Worm (Caenorhabditis elegans): Measurements from ENCODE around the gene C18G1.7.

ce11 chrV:4783313-4783712, 37.9 kb downstream of the C18G1.7 start, which contains the start of gene Y60C6A.1:
- TF ChIP-seq nfya-1 (tag; optimal IDR thresholded peaks at IDR 0.05): no peak
- no peak for TF ChIP-seq pqm-1 (tag; optimal IDR thresholded peaks at IDR 0.05)
- TF ChIP-seq pax-1 (tag; optimal IDR thresholded peaks at IDR 0.05): no peak
- no peak for TF ChIP-seq nhr-11 (tag; optimal IDR thresholded peaks at IDR 0.05)
- TF ChIP-seq ceh-6 (GFP tag; optimal IDR thresholded peaks at IDR 0.05): no peak
- TF ChIP-seq K02D7.2 (tag; optimal IDR thresholded peaks at IDR 0.05): no peak
- no peak for TF ChIP-seq hlh-15 (tag; optimal IDR thresholded peaks at IDR 0.05)
- no peak for TF ChIP-seq ama-1 (optimal IDR thresholded peaks at IDR 0.05)
- TF ChIP-seq ceh-30 (tag; optimal IDR thresholded peaks at IDR 0.05): no peak
- no peak for TF ChIP-seq ahr-1 (tag; optimal IDR thresholded peaks at IDR 0.05)
- TF ChIP-seq pha-4 (tag; optimal IDR thresholded peaks at IDR 0.05): no peak
- TF ChIP-seq eyg-1 (tag; optimal IDR thresholded peaks at IDR 0.05): no peak
- no peak for TF ChIP-seq ztf-16 (tag; optimal IDR thresholded peaks at IDR 0.05)
- TF ChIP-seq sdc-2 (tag; optimal IDR thresholded peaks at IDR 0.05): no peak
